Worm (Caenorhabditis elegans) whole organism, late embryonic: ENCODE data around the gene C18G1.1.

ENCODE experiments used
- Y22D7AL.16 ChIP-seq: sonication (generic microtip); optimal IDR thresholded peaks from 2 replicates; lab custom pipeline; 2016; ENCODE audit warnings: missing genetic modification characterization, missing compliant biosample characterization
- ceh-14 ChIP-seq: sonication (generic microtip); optimal IDR thresholded peaks from 2 replicates; lab custom pipeline; 2016; ENCODE audit warnings: missing genotype, missing genetic modification characterization, missing compliant biosample characterization
- nfya-1 ChIP-seq: sonication (generic microtip); optimal IDR thresholded peaks from 2 replicates; lab custom pipeline; 2017; ENCODE audit warnings: missing genetic modification characterization, mild to moderate bottlenecking, missing compliant biosample characterization, antibody characterized with exemption, moderate library complexity
- pha-2 ChIP-seq: sonication (generic microtip); optimal IDR thresholded peaks from 2 replicates; lab custom pipeline; 2017; ENCODE audit warnings: mild to moderate bottlenecking, missing genetic modification characterization, missing compliant biosample characterization

ce11 chrV:4758540-4758939 lies 19.2 kb upstream of the C18G1.1 start:
- TF ChIP-seq pha-2 (tag; lab: Kevin White, UChicago) = no peak
- no peak for TF ChIP-seq nfya-1 (tag; lab: Kevin White, UChicago)
- no peak for TF ChIP-seq Y22D7AL.16
- no peak for TF ChIP-seq ceh-14 (tag; lab: Kevin White, UChicago)
